2 fruit fly cellular contexts compared by ENCODE assay signal in the genomic region with DNA sequence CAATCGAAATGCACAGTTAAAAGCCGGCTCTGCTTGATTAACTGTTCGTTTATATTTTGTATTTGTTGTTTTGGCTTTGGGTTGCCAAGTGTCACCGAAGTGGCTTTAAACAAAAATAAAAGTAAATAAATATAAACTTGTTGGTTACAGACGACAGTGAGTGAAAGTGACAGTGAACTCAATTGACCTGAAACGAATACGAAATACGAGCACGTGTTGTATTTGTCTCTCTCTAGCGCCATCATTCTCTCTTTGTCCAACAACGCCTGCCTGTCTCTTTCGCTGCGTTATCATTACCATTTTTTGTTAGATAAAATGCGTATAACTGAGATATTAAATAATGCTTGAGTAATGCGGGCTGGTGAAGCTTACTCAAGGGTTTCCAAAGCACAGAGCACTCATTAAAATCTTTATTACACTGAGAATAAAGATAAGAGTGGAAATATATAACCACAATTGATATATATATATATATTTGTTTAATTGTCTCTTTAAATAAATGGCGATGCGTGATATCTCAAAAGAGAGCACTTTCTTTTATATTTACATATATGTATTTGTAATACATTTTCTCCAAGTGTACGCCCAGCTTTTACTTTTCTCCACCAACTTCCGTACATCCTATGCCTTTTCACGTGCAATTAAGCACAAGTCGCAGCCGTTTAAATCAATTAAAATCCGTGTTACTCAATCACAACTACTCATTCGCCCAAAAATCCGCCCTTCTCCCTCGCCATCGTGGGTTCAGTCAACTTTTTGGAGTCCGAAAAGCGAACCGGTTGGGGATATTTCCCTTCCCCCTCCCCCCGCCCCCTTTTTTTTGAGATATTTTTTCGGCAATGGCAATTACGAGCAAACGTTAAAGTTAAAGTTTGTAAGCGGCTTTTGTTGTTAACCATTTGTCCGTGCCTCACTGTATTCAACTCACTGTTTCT.
TF ChIP-seq lines count a peak whose summit lies in the region.

No protein-coding gene starts in this region.

TF ChIP-seq in whole organism, embryonic, 481 proteins besides CTCF, POLR2A, EP300 and RAD21 (continued from another document and continues in another):
- TF ChIP-seq HLH3B (GFP tag; IDR thresholded peaks at IDR 0.05; lab: Robert Waterston, UW) (peak; percentile 40; the same call in 1 of the 2 replicates), sens-2 (GFP tag; IDR thresholded peaks at IDR 0.05; lab: Robert Waterston, UW) (no peak), cg (GFP tag; optimal IDR thresholded peaks at IDR 0.05; lab: Kevin White, UChicago) (no peak), CG13123 (GFP tag; optimal IDR thresholded peaks at IDR 0.05; lab: Kevin White, UChicago) (no peak), croc (GFP tag; conservative IDR thresholded peaks at IDR 0.05; lab: Robert Waterston, UW) (peak; percentile 24; the same call in 1 of the 3 replicates), lov (optimal IDR thresholded peaks at IDR 0.05; lab: Kevin White, UChicago) (no peak), lov (GFP tag; IDR thresholded peaks at IDR 0.05; lab: Robert Waterston, UW) (no peak), bab2 (GFP tag; optimal IDR thresholded peaks at IDR 0.05; lab: Kevin White, UChicago) (no peak), mam (GFP tag; optimal IDR thresholded peaks at IDR 0.05; lab: Kevin White, UChicago) (no peak), phol (tag; optimal IDR thresholded peaks at IDR 0.05; lab: Kevin White, UChicago) (peak; percentile 39), CG2889 (GFP tag; IDR thresholded peaks at IDR 0.05; lab: Robert Waterston, UW) (no peak), fd96Cb (tag; optimal IDR thresholded peaks at IDR 0.05; lab: Kevin White, UChicago) (peak; percentile 35), Sox102F (GFP tag; optimal IDR thresholded peaks at IDR 0.05; lab: Kevin White, UChicago) (peak; percentile 48), CG17385 (GFP tag; optimal IDR thresholded peaks at IDR 0.05; lab: Kevin White, UChicago) (peak; percentile 3), CG16779 (GFP tag; IDR thresholded peaks at IDR 0.05; lab: Robert Waterston, UW) (no peak), gcm (GFP tag; optimal IDR thresholded peaks at IDR 0.05; lab: Kevin White, UChicago) (peak; percentile 43), tin (GFP tag; optimal IDR thresholded peaks at IDR 0.05; lab: Kevin White, UChicago) (no peak), CG12769 (tag; optimal IDR thresholded peaks at IDR 0.05; lab: Kevin White, UChicago) (peak; percentile 4), CG10274 (GFP tag; optimal IDR thresholded peaks at IDR 0.05; lab: Kevin White, UChicago) (no peak), so (GFP tag; IDR thresholded peaks at IDR 0.05; lab: Robert Waterston, UW) (no peak), nom (GFP tag; optimal IDR thresholded peaks at IDR 0.05; lab: Kevin White, UChicago) (no peak), zen (tag; optimal IDR thresholded peaks at IDR 0.05; lab: Kevin White, UChicago) (peak; percentile 6), D19A (tag; optimal IDR thresholded peaks at IDR 0.05; lab: Kevin White, UChicago) (peak; percentile 48), Meics (GFP tag; optimal IDR thresholded peaks at IDR 0.05; lab: Kevin White, UChicago) (peak; percentile 25), CG4282 (GFP tag; optimal IDR thresholded peaks at IDR 0.05; lab: Kevin White, UChicago) (no peak), Dll (GFP tag; IDR thresholded peaks at IDR 0.05; lab: Robert Waterston, UW; ENCODE audit: partially characterized antibody) (no peak), shn (GFP tag; optimal IDR thresholded peaks at IDR 0.05; lab: Kevin White, UChicago) (no peak), CG10979 (tag; optimal IDR thresholded peaks at IDR 0.05; lab: Kevin White, UChicago) (peak; percentile 42), vvl (GFP tag; IDR thresholded peaks at IDR 0.05; lab: Robert Waterston, UW) (peak; percentile 63), Taf1 (GFP tag; IDR thresholded peaks at IDR 0.05; lab: Robert Waterston, UW) (no peak), CrebB (tag; optimal IDR thresholded peaks at IDR 0.05; lab: Kevin White, UChicago) (no peak), stwl (tag; optimal IDR thresholded peaks at IDR 0.05; lab: Kevin White, UChicago) (no peak), NK7.1 (GFP tag; optimal IDR thresholded peaks at IDR 0.05; lab: Kevin White, UChicago) (no peak), Dbx (GFP tag; IDR thresholded peaks at IDR 0.05; lab: Robert Waterston, UW) (no peak), CG3065 (GFP tag; optimal IDR thresholded peaks at IDR 0.05; lab: Kevin White, UChicago) (no peak), CG10366 (GFP tag; IDR thresholded peaks at IDR 0.05; lab: Robert Waterston, UW) (0 out of 2 replicates have a peak, but pooled peaks have one; percentile 7), CG11398 (GFP tag; optimal IDR thresholded peaks at IDR 0.05; lab: Kevin White, UChicago) (no peak), Scr (GFP tag; IDR thresholded peaks at IDR 0.05; lab: Robert Waterston, UW; ENCODE audit: partially characterized antibody) (no peak), Rx (GFP tag; IDR thresholded peaks at IDR 0.05; lab: Robert Waterston, UW) (no peak), Dfd (GFP tag; optimal IDR thresholded peaks at IDR 0.05; lab: Kevin White, UChicago) (no peak), jumu (GFP tag; optimal IDR thresholded peaks at IDR 0.05; lab: Kevin White, UChicago) (no peak), org-1 (GFP tag; optimal IDR thresholded peaks at IDR 0.05; lab: Kevin White, UChicago) (no peak), HHEX (GFP tag; optimal IDR thresholded peaks at IDR 0.05; lab: Kevin White, UChicago) (no peak), C15 (GFP tag; IDR thresholded peaks at IDR 0.05; lab: Robert Waterston, UW) (no peak), onecut (GFP tag; IDR thresholded peaks at IDR 0.05; lab: Robert Waterston, UW) (no peak), CG7786 (GFP tag; optimal IDR thresholded peaks at IDR 0.05; lab: Kevin White, UChicago) (no peak), caup (GFP tag; optimal IDR thresholded peaks at IDR 0.05; lab: Kevin White, UChicago; ENCODE audit: severe bottlenecking) (peak; percentile 1), CG17359 (tag; optimal IDR thresholded peaks at IDR 0.05; lab: Kevin White, UChicago) (peak; percentile 55), tx (GFP tag; optimal IDR thresholded peaks at IDR 0.05; lab: Kevin White, UChicago) (no peak), sisA (GFP tag; IDR thresholded peaks at IDR 0.05; lab: Robert Waterston, UW) (peak; percentile 34; the same call in 1 of the 2 replicates), CG2712 (tag; optimal IDR thresholded peaks at IDR 0.05; lab: Kevin White, UChicago) (peak; percentile 57), HLH54F (GFP tag; optimal IDR thresholded peaks at IDR 0.05; lab: Kevin White, UChicago) (no peak), ranshi (GFP tag; IDR thresholded peaks at IDR 0.05; lab: Robert Waterston, UW) (peak; percentile 31; the same call in 1 of the 2 replicates), CG3726 (GFP tag; IDR thresholded peaks at IDR 0.05; lab: Robert Waterston, UW) (0 out of 3 replicates have a peak, but pooled peaks have one; percentile 28), H2.0 (GFP tag; IDR thresholded peaks at IDR 0.05; lab: Robert Waterston, UW) (no peak), Hr51 (GFP tag; optimal IDR thresholded peaks at IDR 0.05; lab: Kevin White, UChicago) (peak in 1 of 2 experiments; percentile 43), peb (GFP tag; IDR thresholded peaks at IDR 0.05; lab: Robert Waterston, UW) (no peak), fd3F (GFP tag; optimal IDR thresholded peaks at IDR 0.05; lab: Kevin White, UChicago) (peak; percentile 8), ind (GFP tag; optimal IDR thresholded peaks at IDR 0.05; lab: Kevin White, UChicago) (peak; percentile 5), CG14014 (GFP tag; IDR thresholded peaks at IDR 0.05; lab: Robert Waterston, UW) (no peak), CG16813 (GFP tag; IDR thresholded peaks at IDR 0.05; lab: Robert Waterston, UW; ENCODE audit: partially characterized antibody) (no peak)

TF ChIP-seq in whole organism, prepupa, 60 proteins besides CTCF, POLR2A, EP300 and RAD21 (continued from another document):
- TF ChIP-seq CG10669 (GFP tag; optimal IDR thresholded peaks at IDR 0.05; lab: Kevin White, UChicago) (no peak), CG32006 (GFP tag; optimal IDR thresholded peaks at IDR 0.05; lab: Kevin White, UChicago) (peak; percentile 53), Hr38 (GFP tag; optimal IDR thresholded peaks at IDR 0.05; lab: Kevin White, UChicago) (no peak), CG15336 (GFP tag; IDR thresholded peaks at IDR 0.05; lab: Robert Waterston, UW) (peak; percentile 52; the same call in 1 of the 2 replicates), CG3919 (GFP tag; optimal IDR thresholded peaks at IDR 0.05; lab: Kevin White, UChicago) (peak; percentile 23), CG6163 (GFP tag; IDR thresholded peaks at IDR 0.05; lab: Robert Waterston, UW) (0 out of 3 replicates have a peak, but pooled peaks have one; percentile 21), CG7368 (GFP tag; optimal IDR thresholded peaks at IDR 0.05; lab: Kevin White, UChicago) (no peak), CG10631 (GFP tag; optimal IDR thresholded peaks at IDR 0.05; lab: Kevin White, UChicago) (peak; percentile 11), Smox (GFP tag; optimal IDR thresholded peaks at IDR 0.05; lab: Kevin White, UChicago) (peak; percentile 33), CG9139 (GFP tag; optimal IDR thresholded peaks at IDR 0.05; lab: Kevin White, UChicago) (no peak), esn (GFP tag; optimal IDR thresholded peaks at IDR 0.05; lab: Kevin White, UChicago) (peak; percentile 48), CG4318 (GFP tag; optimal IDR thresholded peaks at IDR 0.05; lab: Kevin White, UChicago) (no peak), Hr4 (GFP tag; optimal IDR thresholded peaks at IDR 0.05; lab: Kevin White, UChicago) (peak; percentile 10), Sox102F (GFP tag; optimal IDR thresholded peaks at IDR 0.05; lab: Kevin White, UChicago) (no peak), dsx (GFP tag; optimal IDR thresholded peaks at IDR 0.05; lab: Kevin White, UChicago; ENCODE audit: poor library complexity, severe bottlenecking) (no peak), ss (GFP tag; optimal IDR thresholded peaks at IDR 0.05; lab: Kevin White, UChicago) (no peak), CG8119 (GFP tag; IDR thresholded peaks at IDR 0.05; lab: Robert Waterston, UW) (peak; percentile 50; the same call in 2 of the 3 replicates), CG8632 (GFP tag; optimal IDR thresholded peaks at IDR 0.05; lab: Kevin White, UChicago) (peak; percentile 58), CG6854 (GFP tag; optimal IDR thresholded peaks at IDR 0.05; lab: Kevin White, UChicago) (no peak), pdm3 (GFP tag; optimal IDR thresholded peaks at IDR 0.05; lab: Kevin White, UChicago) (no peak), Eip75B (GFP tag; optimal IDR thresholded peaks at IDR 0.05; lab: Kevin White, UChicago) (no peak), CG34406 (GFP tag; optimal IDR thresholded peaks at IDR 0.05; lab: Kevin White, UChicago) (peak; percentile 25), net (GFP tag; optimal IDR thresholded peaks at IDR 0.05; lab: Kevin White, UChicago) (peak; percentile 12)
